Fruit fly (Drosophila melanogaster) whole organism, prepupa: ENCODE results near the gene CSN1a.
"Not testable (repeated sequence)": the region's sequence is repeated elsewhere in the genome, so short reads cannot be mapped to it uniquely, and the experiment has no call there.

Experiments
- Blimp-1 ChIP-seq: fragments of 200-800 bp; sonication (Bioruptor generic); optimal IDR thresholded peaks from 3 replicates; lab custom pipeline; 2017; ENCODE audit warnings: missing biosample characterization, missing genetic modification characterization, mild to moderate bottlenecking, moderate library complexity, missing genetic modification reagents
- CG10631 ChIP-seq: fragments of 200-800 bp; sonication (Bioruptor generic); optimal IDR thresholded peaks from 2 replicates; lab custom pipeline; 2016; ENCODE audit warnings: missing biosample characterization, missing genetic modification characterization
- CG11294 ChIP-seq: fragments of 200-800 bp; sonication (Bioruptor generic); IDR thresholded peaks from 2 replicates; pipeline ENCODE4 v1.3.6; 2022; ENCODE audit warnings: missing biosample characterization, missing genetic modification characterization
- CG11762 ChIP-seq: fragments of 200-800 bp; sonication (Bioruptor generic); optimal IDR thresholded peaks from 3 replicates; lab custom pipeline; 2016; ENCODE audit warnings: missing biosample characterization, missing genetic modification characterization; ENCODE audit not compliant: insufficient read depth
- CG11902 ChIP-seq: fragments of 200-800 bp; sonication (Bioruptor generic); optimal IDR thresholded peaks from 3 replicates; lab custom pipeline; 2016; ENCODE audit warnings: missing biosample characterization, missing genetic modification characterization
- CG16779 ChIP-seq: fragments of 200-800 bp; sonication (Bioruptor generic); optimal IDR thresholded peaks from 3 replicates; lab custom pipeline; 2017; ENCODE audit warnings: missing biosample characterization, mild to moderate bottlenecking, missing genetic modification characterization
- CG3032 ChIP-seq: fragments of 200-800 bp; optimal IDR thresholded peaks from 2 replicates; lab custom pipeline; 2019; ENCODE audit warnings: missing biosample characterization, mild to moderate bottlenecking, missing genetic modification characterization, moderate library complexity
- CG31627 ChIP-seq: fragments of 200-800 bp; sonication (Bioruptor generic); optimal IDR thresholded peaks from 3 replicates; lab custom pipeline; 2016; ENCODE audit warnings: missing biosample characterization, missing genetic modification characterization
- CG32006 ChIP-seq: fragments of 200-800 bp; sonication (Bioruptor generic); optimal IDR thresholded peaks from 3 replicates; lab custom pipeline; 2017; ENCODE audit warnings: missing biosample characterization, mild to moderate bottlenecking, missing genetic modification characterization
- CG34406 ChIP-seq: fragments of 200-800 bp; sonication (Bioruptor generic); optimal IDR thresholded peaks from 3 replicates; lab custom pipeline; 2016; ENCODE audit warnings: missing biosample characterization, missing genetic modification characterization
- CG4318 ChIP-seq: fragments of 200-800 bp; sonication (Bioruptor generic); optimal IDR thresholded peaks from 3 replicates; lab custom pipeline; 2017; ENCODE audit warnings: missing biosample characterization, mild to moderate bottlenecking, missing genetic modification characterization
- CG6792 ChIP-seq: fragments of 200-800 bp; sonication (Bioruptor generic); optimal IDR thresholded peaks from 3 replicates; lab custom pipeline; 2016; ENCODE audit warnings: missing biosample characterization, missing genetic modification characterization
- CG6854 ChIP-seq: fragments of 200-800 bp; sonication (Bioruptor generic); optimal IDR thresholded peaks from 2 replicates; lab custom pipeline; 2017; ENCODE audit warnings: missing biosample characterization, mild to moderate bottlenecking, missing genetic modification characterization
- CG8119 ChIP-seq: fragments of 200-800 bp; sonication (Bioruptor generic); IDR thresholded peaks from 3 replicates; pipeline ENCODE4 v1.3.6; 2022; ENCODE audit warnings: missing biosample characterization, missing genetic modification characterization
- CG8319 ChIP-seq: fragments of 200-800 bp; sonication (Bioruptor generic); optimal IDR thresholded peaks from 3 replicates; lab custom pipeline; 2016; ENCODE audit warnings: missing biosample characterization, missing genetic modification characterization
- CG8632 ChIP-seq: fragments of 200-800 bp; sonication (Bioruptor generic); optimal IDR thresholded peaks from 3 replicates; lab custom pipeline; 2016; ENCODE audit warnings: missing biosample characterization, missing genetic modification characterization
- CG9139 ChIP-seq: fragments of 200-800 bp; sonication (Bioruptor generic); optimal IDR thresholded peaks from 3 replicates; lab custom pipeline; 2017; ENCODE audit warnings: missing biosample characterization, mild to moderate bottlenecking, missing genetic modification characterization
- Eip75B ChIP-seq: fragments of 200-800 bp; sonication (Bioruptor generic); optimal IDR thresholded peaks from 3 replicates; lab custom pipeline; 2016; ENCODE audit warnings: missing biosample characterization, missing genetic modification characterization
- Eip78C ChIP-seq: fragments of 200-800 bp; sonication (Bioruptor generic); peaks from one replicate; lab custom pipeline; 2016; ENCODE audit warnings: missing biosample characterization, missing genetic modification characterization
- Ets96B ChIP-seq: fragments of 200-800 bp; optimal IDR thresholded peaks from 2 replicates; lab custom pipeline; 2019; ENCODE audit warnings: missing biosample characterization, mild to moderate bottlenecking, missing genetic modification characterization, moderate library complexity
- Gug ChIP-seq: fragments of 200-800 bp; sonication (Bioruptor generic); IDR thresholded peaks from 2 replicates; pipeline ENCODE4 v1.3.6; 2022; ENCODE audit warnings: missing biosample characterization, missing genetic modification characterization
- Hr39 ChIP-seq: fragments of 200-800 bp; sonication (Bioruptor generic); optimal IDR thresholded peaks from 2 replicates; lab custom pipeline; 2016; ENCODE audit warnings: missing biosample characterization, missing genetic modification characterization
- Hr4 ChIP-seq: fragments of 200-800 bp; sonication (Bioruptor generic); optimal IDR thresholded peaks from 3 replicates; lab custom pipeline; 2016; ENCODE audit warnings: missing biosample characterization, missing genetic modification characterization
- Sox14 ChIP-seq: fragments of 200-800 bp; sonication (Bioruptor generic); optimal IDR thresholded peaks from 3 replicates; lab custom pipeline; 2016; ENCODE audit warnings: missing biosample characterization, missing genetic modification characterization
- achi ChIP-seq: fragments of 200-800 bp; sonication (Bioruptor generic); optimal IDR thresholded peaks from 3 replicates; lab custom pipeline; 2016; ENCODE audit warnings: missing biosample characterization, missing genetic modification characterization
- cyc ChIP-seq: fragments of 200-800 bp; sonication (Bioruptor generic); optimal IDR thresholded peaks from 3 replicates; lab custom pipeline; 2016; ENCODE audit warnings: missing biosample characterization, missing genetic modification characterization
- dac ChIP-seq: fragments of 200-800 bp; sonication (Bioruptor generic); optimal IDR thresholded peaks from 2 replicates; lab custom pipeline; 2017; ENCODE audit warnings: missing biosample characterization, mild to moderate bottlenecking, missing genetic modification characterization
- dsx ChIP-seq: fragments of 200-800 bp; optimal IDR thresholded peaks from 3 replicates; lab custom pipeline; 2019; ENCODE audit warnings: missing biosample characterization, mild to moderate bottlenecking, missing genetic modification characterization, moderate library complexity; ENCODE audit not compliant: poor library complexity, severe bottlenecking
- fd59A ChIP-seq: fragments of 200-800 bp; sonication (Bioruptor generic); optimal IDR thresholded peaks from 2 replicates; lab custom pipeline; 2017; ENCODE audit warnings: missing biosample characterization, mild to moderate bottlenecking, missing genetic modification characterization, missing genetic modification reagents
- fd85E ChIP-seq: fragments of 200-800 bp; sonication (Bioruptor generic); optimal IDR thresholded peaks from 3 replicates; lab custom pipeline; 2016; ENCODE audit warnings: missing biosample characterization, missing genetic modification characterization
- fkh ChIP-seq: fragments of 200-800 bp; sonication (Bioruptor generic); optimal IDR thresholded peaks from 3 replicates; lab custom pipeline; 2017; ENCODE audit warnings: missing biosample characterization, mild to moderate bottlenecking, missing genetic modification characterization, moderate library complexity
- lz ChIP-seq: fragments of 200-800 bp; sonication (Bioruptor generic); optimal IDR thresholded peaks from 3 replicates; lab custom pipeline; 2016; ENCODE audit warnings: missing biosample characterization, missing genetic modification characterization
- net ChIP-seq: fragments of 200-800 bp; sonication (Bioruptor generic); optimal IDR thresholded peaks from 3 replicates; lab custom pipeline; 2016; ENCODE audit warnings: missing biosample characterization, missing genetic modification characterization
- pdm3 ChIP-seq: fragments of 200-800 bp; sonication (Bioruptor generic); optimal IDR thresholded peaks from 3 replicates; lab custom pipeline; 2016; ENCODE audit warnings: missing biosample characterization, missing genetic modification characterization
- ss ChIP-seq, 2 experiments: fragments of 200-800 bp; sonication (Bioruptor generic); optimal IDR thresholded peaks; 2 replicates in 1 of 2; 3 replicates in 1 of 2; lab custom pipeline; 2017 to 2018; ENCODE audit warnings: mild to moderate bottlenecking in 2 of 2, missing biosample characterization in 2 of 2, missing genetic modification characterization in 2 of 2, moderate library complexity in 1 of 2
- svp ChIP-seq: fragments of 200-800 bp; sonication (Bioruptor generic); peaks from one replicate; lab custom pipeline; 2016; ENCODE audit warnings: missing biosample characterization, missing genetic modification characterization
- vri ChIP-seq: fragments of 200-800 bp; sonication (Bioruptor generic); optimal IDR thresholded peaks from 3 replicates; lab custom pipeline; 2016; ENCODE audit warnings: missing biosample characterization, mild to moderate bottlenecking, missing genetic modification characterization

CSN1a gene

dm6 chr2L:14741740-14742139 lies 20.8 kb upstream of the CSN1a start, which contains the start of gene CG42586:
CG42586 (minus strand) TSS chr2L:14741840.
- TF ChIP-seq CG11902 (GFP tag; lab: Kevin White, UChicago); CG8319 (GFP tag; lab: Kevin White, UChicago); ss (GFP tag; optimal IDR thresholded peaks at IDR 0.05; lab: Kevin White, UChicago): not testable (repeated sequence)

dm6 chr2L:14742893-14743292 lies 19.7 kb upstream of the CSN1a start, which contains the start of gene CG34166:
CG34166 (plus strand) TSS chr2L:14743193.
- TF ChIP-seq Ets96B; vri (GFP tag; lab: Kevin White, UChicago); CG11902 (GFP tag; lab: Kevin White, UChicago): not testable (repeated sequence)

- TF ChIP-seq CG10631 (GFP tag; lab: Kevin White, UChicago) (no peak), fd85E (GFP tag; lab: Kevin White, UChicago) (no peak), CG9139 (GFP tag; lab: Kevin White, UChicago) (no peak), Eip75B (GFP tag; lab: Kevin White, UChicago) (no peak), dac (no peak), Sox14 (GFP tag; lab: Kevin White, UChicago) (no peak), Gug (GFP tag; lab: Robert Waterston, UW) (no peak), lz (GFP tag; lab: Kevin White, UChicago) (no peak), achi (no peak), cyc (GFP tag; lab: Kevin White, UChicago) (no peak), Ets96B (no peak), svp (GFP tag; lab: Kevin White, UChicago) (no peak), CG8119 (GFP tag; lab: Robert Waterston, UW) (no peak), CG6854 (no peak), Hr39 (GFP tag; lab: Kevin White, UChicago) (no peak)
Measured at dm6 chr2L:14743337-14743736, 19.2 kb upstream of the CSN1a start.

dm6 chr2L:14744121-14744520 lies 18.4 kb upstream of the CSN1a start, which contains the start of gene CG42681:
CG42681 (plus strand) TSS chr2L:14744421.
- TF ChIP-seq svp (GFP tag; lab: Kevin White, UChicago): peak; percentile 51
- peak; percentile 48 for TF ChIP-seq Eip78C (GFP tag; lab: Kevin White, UChicago)
- no peak for TF ChIP-seq CG6792 (GFP tag; lab: Kevin White, UChicago)
- no peak for TF ChIP-seq pdm3
- TF ChIP-seq CG4318: no peak
- TF ChIP-seq fd59A (GFP tag; lab: Kevin White, UChicago): no peak
- peak; percentile 32 for TF ChIP-seq CG32006 (GFP tag; lab: Kevin White, UChicago)
- TF ChIP-seq Hr4 (GFP tag; lab: Kevin White, UChicago): peak; percentile 36

- TF ChIP-seq svp (GFP tag; lab: Kevin White, UChicago) (peak; percentile 70), Eip78C (GFP tag; lab: Kevin White, UChicago) (no peak)
- TF ChIP-seq, all 60 proteins: peak for 1
Measured at dm6 chr2L:14745068-14745467, 17.5 kb upstream of the CSN1a start, which contains the start of gene CG42587. CG42587 (minus strand) TSS chr2L:14745210.

- TF ChIP-seq net (no peak), CG3032 (tag; lab: Kevin White, UChicago) (no peak), CG32006 (GFP tag; lab: Kevin White, UChicago) (no peak)
Measured at dm6 chr2L:14746068-14746467, 16.5 kb upstream of the CSN1a start.

- no peak for TF ChIP-seq CG34406
- no peak for TF ChIP-seq fkh (GFP tag; lab: Kevin White, UChicago)
- TF ChIP-seq Blimp-1 (GFP tag; lab: Kevin White, UChicago): no peak
- no peak for TF ChIP-seq CG11762 (GFP tag; lab: Kevin White, UChicago)
- no peak for TF ChIP-seq Sox14 (GFP tag; lab: Kevin White, UChicago)
- TF ChIP-seq lz (GFP tag; lab: Kevin White, UChicago): no peak
- TF ChIP-seq CG11294 (GFP tag; lab: Robert Waterston, UW): no peak
- TF ChIP-seq svp (GFP tag; lab: Kevin White, UChicago): no peak
- no peak for TF ChIP-seq CG31627 (GFP tag; lab: Kevin White, UChicago)
- no peak for TF ChIP-seq CG3032 (tag; lab: Kevin White, UChicago)
- TF ChIP-seq dsx (GFP tag; lab: Kevin White, UChicago): no peak
- no peak for TF ChIP-seq CG16779 (tag; lab: Kevin White, UChicago)
- TF ChIP-seq fd59A (GFP tag; lab: Kevin White, UChicago): no peak
- no peak for TF ChIP-seq CG8632 (GFP tag; lab: Kevin White, UChicago)
- TF ChIP-seq Hr39 (GFP tag; lab: Kevin White, UChicago): no peak
- TF ChIP-seq Gug (GFP tag; lab: Robert Waterston, UW): no peak
Measured at dm6 chr2L:14760467-14760866, 2.1 kb upstream of the CSN1a start, which contains the start of gene CG4691. CG4691 (plus strand) TSS chr2L:14760767.
